Fruit fly (Drosophila melanogaster) whole organism, prepupa: ENCODE data around the gene CG11134.

Experiments
- Ets96B ChIP-seq: fragments of 200-800 bp; optimal IDR thresholded peaks from 2 replicates; lab custom pipeline; 2019; ENCODE audit warnings: missing biosample characterization, mild to moderate bottlenecking, missing genetic modification characterization, moderate library complexity
- topi ChIP-seq: fragments of 200-800 bp; sonication (Bioruptor generic); optimal IDR thresholded peaks from 3 replicates; lab custom pipeline; 2016; ENCODE audit warnings: missing biosample characterization, missing genetic modification characterization

DNA sequence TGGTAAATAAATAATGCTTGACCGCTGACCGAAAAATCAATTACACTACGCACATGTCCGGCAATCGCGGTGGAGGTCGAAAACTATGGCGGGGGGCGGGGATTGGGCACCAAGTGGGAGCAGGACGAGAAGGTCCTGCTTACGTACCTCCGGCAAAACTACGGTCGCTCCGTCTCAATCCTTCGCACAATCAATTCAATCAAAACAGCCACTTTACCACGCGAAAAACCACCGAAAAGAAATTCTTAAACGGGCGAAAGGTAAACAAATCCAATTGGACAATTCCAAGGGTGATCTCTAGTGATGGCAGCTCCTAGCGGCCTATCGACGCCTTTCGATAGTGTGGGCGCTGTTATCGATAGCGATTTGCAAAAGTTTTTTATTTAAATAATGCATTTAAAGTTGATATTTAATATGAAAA is 19.8 kb upstream of the CG11134 start, which contains the start of gene Nadsyn:
- TF ChIP-seq Ets96B (tag; lab: Kevin White, UChicago) (no peak), topi (no peak)
